Worm (Caenorhabditis elegans): ENCODE results near the gene F52D2.5.

F52D2.5 gene

DNA sequence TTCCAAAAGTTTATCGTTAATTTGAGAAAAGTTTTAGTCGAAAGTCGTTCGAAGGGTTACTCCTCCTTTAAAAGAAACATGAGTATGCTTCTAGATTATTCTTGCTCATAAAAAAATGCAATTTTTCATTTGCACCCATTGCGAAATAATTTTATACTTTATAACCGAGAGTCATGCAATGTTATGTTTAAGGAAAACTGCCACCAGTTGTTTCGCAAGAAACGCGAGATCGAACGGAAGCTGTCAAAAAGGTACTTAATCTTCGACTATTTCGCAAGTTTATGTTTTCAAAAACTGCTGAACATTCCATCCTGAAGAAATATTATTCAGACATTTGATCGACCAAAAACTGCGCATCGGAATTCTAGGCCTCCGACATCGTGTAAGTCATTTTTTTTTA is 39.3 kb upstream of the F52D2.5 start:
- no peak for TF ChIP-seq nhr-25 (tag; optimal IDR thresholded peaks at IDR 0.05)
- TF ChIP-seq ceh-82 (tag; optimal IDR thresholded peaks at IDR 0.05), result no peak
- no peak for TF ChIP-seq elt-3 (tag; optimal IDR thresholded peaks at IDR 0.05)
- no peak for TF ChIP-seq nhr-28 (tag; optimal IDR thresholded peaks at IDR 0.05)
- no peak for TF ChIP-seq nhr-43 (tag; optimal IDR thresholded peaks at IDR 0.05; ENCODE audit: poor library complexity, severe bottlenecking)
- TF ChIP-seq unc-62 (GFP tag; optimal IDR thresholded peaks at IDR 0.05), result no peak
- no peak for TF ChIP-seq ceh-28 (tag; optimal IDR thresholded peaks at IDR 0.05)
- no peak for TF ChIP-seq ZK546.5 (tag; optimal IDR thresholded peaks at IDR 0.05)
- TF ChIP-seq lin-15B (tag; optimal IDR thresholded peaks at IDR 0.05), result no peak
- TF ChIP-seq elt-2 (tag; optimal IDR thresholded peaks at IDR 0.05), result no peak
- TF ChIP-seq nfya-1 (tag; optimal IDR thresholded peaks at IDR 0.05; ENCODE audit: insufficient read depth), result no peak
- TF ChIP-seq hmg-11 (tag; optimal IDR thresholded peaks at IDR 0.05), result no peak
- no peak for TF ChIP-seq nhr-77 (tag; optimal IDR thresholded peaks at IDR 0.05)
- TF ChIP-seq mml-1 (tag; optimal IDR thresholded peaks at IDR 0.05), result no peak
- TF ChIP-seq ztf-4 (tag; optimal IDR thresholded peaks at IDR 0.05), result no peak
- TF ChIP-seq nhr-237 (tag; optimal IDR thresholded peaks at IDR 0.05), result no peak

ce11 chrX:2012491-2013201 is 38.0 kb upstream of the F52D2.5 start, which contains the start of gene Y102A11A.9:
Y102A11A.9 (plus strand) TSS chrX:2013151.
- no peak for TF ChIP-seq aly-2 (tag; optimal IDR thresholded peaks at IDR 0.05)
- TF ChIP-seq fkh-10 (GFP tag; optimal IDR thresholded peaks at IDR 0.05), result no peak
- TF ChIP-seq pha-4 (tag; optimal IDR thresholded peaks at IDR 0.05), result no peak
- TF ChIP-seq ceh-16 (tag; optimal IDR thresholded peaks at IDR 0.05), result no peak
- no peak for TF ChIP-seq nhr-77 (tag; optimal IDR thresholded peaks at IDR 0.05)
- TF ChIP-seq nfya-1 (tag; optimal IDR thresholded peaks at IDR 0.05; ENCODE audit: insufficient read depth), result no peak
- TF ChIP-seq elt-3 (tag; optimal IDR thresholded peaks at IDR 0.05), result no peak
- no peak for TF ChIP-seq pqm-1 (tag; optimal IDR thresholded peaks at IDR 0.05)
- TF ChIP-seq ceh-28 (tag; optimal IDR thresholded peaks at IDR 0.05), result no peak
- no peak for TF ChIP-seq daf-12 (tag; optimal IDR thresholded peaks at IDR 0.05)
- no peak for TF ChIP-seq snpc-4 (tag; optimal IDR thresholded peaks at IDR 0.05)
- no peak for TF ChIP-seq nhr-76 (tag; optimal IDR thresholded peaks at IDR 0.05)
- no peak for TF ChIP-seq nhr-237 (tag; optimal IDR thresholded peaks at IDR 0.05)
- TF ChIP-seq fkh-2 (tag; optimal IDR thresholded peaks at IDR 0.05), result no peak
- no peak for TF ChIP-seq elt-2 (tag; optimal IDR thresholded peaks at IDR 0.05)

ce11 chrX:2000517-2000916 is 25.9 kb upstream of the F52D2.5 start:
- no peak for TF ChIP-seq sea-2 (GFP tag; optimal IDR thresholded peaks at IDR 0.05)
- TF ChIP-seq mdl-1 (tag; optimal IDR thresholded peaks at IDR 0.05), result no peak
- TF ChIP-seq ZK546.5 (tag; optimal IDR thresholded peaks at IDR 0.05), result no peak
- no peak for TF ChIP-seq nhr-12 (tag; optimal IDR thresholded peaks at IDR 0.05)
- no peak for TF ChIP-seq eor-1 (tag; optimal IDR thresholded peaks at IDR 0.05)
- TF ChIP-seq fos-1 (tag; optimal IDR thresholded peaks at IDR 0.05), result no peak
- TF ChIP-seq zag-1 (tag; optimal IDR thresholded peaks at IDR 0.05), result no peak
- TF ChIP-seq mml-1 (tag; optimal IDR thresholded peaks at IDR 0.05), result no peak
- TF ChIP-seq ztf-4 (tag; optimal IDR thresholded peaks at IDR 0.05), result no peak

ce11 chrX:1998825-1999224 is 24.2 kb upstream of the F52D2.5 start:
- TF ChIP-seq egl-5 (tag; optimal IDR thresholded peaks at IDR 0.05) (no peak), elt-1 (tag; optimal IDR thresholded peaks at IDR 0.05) (no peak), nhr-43 (tag; optimal IDR thresholded peaks at IDR 0.05; ENCODE audit: poor library complexity, severe bottlenecking) (no peak), zag-1 (tag; optimal IDR thresholded peaks at IDR 0.05) (no peak), lin-15B (tag; optimal IDR thresholded peaks at IDR 0.05) (no peak), unc-62 (GFP tag; optimal IDR thresholded peaks at IDR 0.05) (no peak), nhr-11 (tag; optimal IDR thresholded peaks at IDR 0.05) (no peak), fkh-2 (tag; optimal IDR thresholded peaks at IDR 0.05) (no peak), nhr-28 (tag; optimal IDR thresholded peaks at IDR 0.05) (no peak)

- TF ChIP-seq eor-1 (tag; optimal IDR thresholded peaks at IDR 0.05), result no peak
- TF ChIP-seq unc-39 (tag; optimal IDR thresholded peaks at IDR 0.05), result no peak
- TF ChIP-seq elt-3 (tag; optimal IDR thresholded peaks at IDR 0.05), result no peak
- no peak for TF ChIP-seq nhr-76 (tag; optimal IDR thresholded peaks at IDR 0.05)
- TF ChIP-seq skn-1 (tag; optimal IDR thresholded peaks at IDR 0.05), result no peak
- no peak for TF ChIP-seq fkh-2 (tag; optimal IDR thresholded peaks at IDR 0.05)
- TF ChIP-seq nhr-43 (tag; optimal IDR thresholded peaks at IDR 0.05; ENCODE audit: poor library complexity, severe bottlenecking), result no peak
- TF ChIP-seq snpc-4 (tag; optimal IDR thresholded peaks at IDR 0.05), result no peak
- no peak for TF ChIP-seq unc-62 (GFP tag; optimal IDR thresholded peaks at IDR 0.05)
These were observed 23.3 kb upstream of the F52D2.5 start, which contains the start of gene Y40A1A.3 for ce11 chrX:1997934-1998333. Y40A1A.3 (minus strand) TSS chrX:1998034.
